Worm (Caenorhabditis elegans): ENCODE results near the gene F02D10.6.

The F02D10.6 gene

ce11 chrX:13412307-13412706, 39.2 kb downstream of the F02D10.6 start:
- TF ChIP-seq crh-2 (tag; optimal IDR thresholded peaks at IDR 0.05) (peak; percentile 0), fos-1 (tag; optimal IDR thresholded peaks at IDR 0.05) (peak; percentile 55), unc-55 (GFP tag; optimal IDR thresholded peaks at IDR 0.05) (no peak)

ce11 chrX:13411306-13411705, 40.2 kb downstream of the F02D10.6 start:
- TF ChIP-seq crh-2 (tag; optimal IDR thresholded peaks at IDR 0.05) (no peak), sma-9 (GFP tag; optimal IDR thresholded peaks at IDR 0.05) (peak; percentile 10), sma-9 (tag; optimal IDR thresholded peaks at IDR 0.05) (no peak)

ce11 chrX:13409543-13409942, 41.9 kb downstream of the F02D10.6 start, which contains the start of the genes cyp-13B1 and C29F7.1:
TSS of gene cyp-13B1 (minus strand) at chrX:13409643.
TSS of gene C29F7.1 (plus strand) at chrX:13409936.
- TF ChIP-seq ZK546.5 (tag; optimal IDR thresholded peaks at IDR 0.05) (no peak), mab-5 (tag; optimal IDR thresholded peaks at IDR 0.05) (no peak), alr-1 (tag; optimal IDR thresholded peaks at IDR 0.05) (no peak), crh-2 (tag; optimal IDR thresholded peaks at IDR 0.05) (peak; percentile 5), lsy-2 (tag; optimal IDR thresholded peaks at IDR 0.05) (no peak), zag-1 (tag; optimal IDR thresholded peaks at IDR 0.05) (no peak), gmeb-1 (tag; optimal IDR thresholded peaks at IDR 0.05) (no peak), nhr-77 (tag; optimal IDR thresholded peaks at IDR 0.05) (no peak), nhr-11 (tag; optimal IDR thresholded peaks at IDR 0.05) (no peak), nhr-23 (tag; optimal IDR thresholded peaks at IDR 0.05) (no peak), sma-9 (GFP tag; optimal IDR thresholded peaks at IDR 0.05) (peak; percentile 1), sma-9 (tag; optimal IDR thresholded peaks at IDR 0.05) (no peak), nhr-6 (tag; optimal IDR thresholded peaks at IDR 0.05) (no peak), fos-1 (tag; optimal IDR thresholded peaks at IDR 0.05) (no peak), Y55F3AM.14 (GFP tag; optimal IDR thresholded peaks at IDR 0.05) (no peak), F13H6.1 (tag; optimal IDR thresholded peaks at IDR 0.05) (no peak)

ce11 chrX:13401783-13402182, 49.7 kb downstream of the F02D10.6 start, which contains the start of gene F02C12.1:
TSS of gene F02C12.1 (plus strand) at chrX:13402083.
- no peak for TF ChIP-seq lin-13 (GFP tag; optimal IDR thresholded peaks at IDR 0.05)
- no peak for TF ChIP-seq peb-1 (tag; optimal IDR thresholded peaks at IDR 0.05)
- no peak for TF ChIP-seq nhr-10 (tag; optimal IDR thresholded peaks at IDR 0.05)
- no peak for TF ChIP-seq ceh-16 (tag; optimal IDR thresholded peaks at IDR 0.05)
- no peak for TF ChIP-seq unc-39 (tag; optimal IDR thresholded peaks at IDR 0.05)
- no peak for TF ChIP-seq nhr-25 (tag; optimal IDR thresholded peaks at IDR 0.05)
- no peak for TF ChIP-seq nhr-11 (tag; optimal IDR thresholded peaks at IDR 0.05)
- TF ChIP-seq sma-9 (GFP tag; optimal IDR thresholded peaks at IDR 0.05) = no peak
- no peak for TF ChIP-seq sma-9 (tag; optimal IDR thresholded peaks at IDR 0.05)
- TF ChIP-seq ztf-1 (GFP tag; conservative IDR thresholded peaks at IDR 0.05) = no peak
- TF ChIP-seq ztf-11 (tag; optimal IDR thresholded peaks at IDR 0.05) = no peak
- no peak for TF ChIP-seq skn-1 (tag; optimal IDR thresholded peaks at IDR 0.05)
- TF ChIP-seq ceh-82 (tag; optimal IDR thresholded peaks at IDR 0.05) = no peak

- TF ChIP-seq snpc-4 (tag; optimal IDR thresholded peaks at IDR 0.05) (no peak), blmp-1 (tag; optimal IDR thresholded peaks at IDR 0.05; ENCODE audit: insufficient read depth) (peak; percentile 10), nhr-237 (tag; optimal IDR thresholded peaks at IDR 0.05) (no peak), F13H6.1 (tag; optimal IDR thresholded peaks at IDR 0.05) (peak; percentile 55), unc-55 (GFP tag; optimal IDR thresholded peaks at IDR 0.05) (no peak), ztf-1 (GFP tag; conservative IDR thresholded peaks at IDR 0.05) (no peak), lin-13 (GFP tag; optimal IDR thresholded peaks at IDR 0.05) (no peak), nhr-129 (tag; optimal IDR thresholded peaks at IDR 0.05) (peak; percentile 45), elt-1 (tag; optimal IDR thresholded peaks at IDR 0.05) (no peak), egl-27 (tag; optimal IDR thresholded peaks at IDR 0.05) (no peak), nhr-11 (tag; optimal IDR thresholded peaks at IDR 0.05) (no peak), ztf-11 (tag; optimal IDR thresholded peaks at IDR 0.05) (no peak), unc-62 (GFP tag; optimal IDR thresholded peaks at IDR 0.05) (no peak), mab-5 (tag; optimal IDR thresholded peaks at IDR 0.05) (no peak), skn-1 (tag; optimal IDR thresholded peaks at IDR 0.05) (no peak), sma-9 (GFP tag; optimal IDR thresholded peaks at IDR 0.05) (peak; percentile 49), sma-9 (tag; optimal IDR thresholded peaks at IDR 0.05) (no peak), C34F6.9 (tag; optimal IDR thresholded peaks at IDR 0.05) (peak; percentile 20), nhr-25 (tag; optimal IDR thresholded peaks at IDR 0.05) (no peak), Y55F3AM.14 (GFP tag; optimal IDR thresholded peaks at IDR 0.05) (no peak), nhr-21 (tag; optimal IDR thresholded peaks at IDR 0.05) (no peak), fos-1 (tag; optimal IDR thresholded peaks at IDR 0.05) (peak; percentile 95), dmd-4 (tag; optimal IDR thresholded peaks at IDR 0.05) (no peak), sem-4 (tag; optimal IDR thresholded peaks at IDR 0.05) (no peak), crh-2 (tag; optimal IDR thresholded peaks at IDR 0.05) (no peak), ZK546.5 (tag; optimal IDR thresholded peaks at IDR 0.05) (no peak), ztf-4 (tag; optimal IDR thresholded peaks at IDR 0.05) (no peak), elt-3 (tag; optimal IDR thresholded peaks at IDR 0.05) (no peak), nhr-10 (tag; optimal IDR thresholded peaks at IDR 0.05) (no peak), peb-1 (tag; optimal IDR thresholded peaks at IDR 0.05) (no peak), lin-11 (tag; optimal IDR thresholded peaks at IDR 0.05) (no peak), nhr-77 (tag; optimal IDR thresholded peaks at IDR 0.05) (no peak), mdl-1 (tag; optimal IDR thresholded peaks at IDR 0.05) (no peak), ceh-82 (tag; optimal IDR thresholded peaks at IDR 0.05) (no peak), nhr-23 (tag; optimal IDR thresholded peaks at IDR 0.05) (no peak), zag-1 (tag; optimal IDR thresholded peaks at IDR 0.05) (no peak), nhr-12 (tag; optimal IDR thresholded peaks at IDR 0.05) (no peak)
Observed at ce11 chrX:13401311-13401710, 50.2 kb downstream of the F02D10.6 start.
